Worm (Caenorhabditis elegans) whole organism, L4/young adult: ENCODE data around the gene ZK816.1.

Experiments used
- W03F9.2 ChIP-seq: fragments of 150-350 bp; optimal IDR thresholded peaks from 2 replicates; lab custom pipeline; 2014; ENCODE audit warnings: missing biosample characterization, missing genetic modification characterization
- dao-5 ChIP-seq: sonication (generic microtip); optimal IDR thresholded peaks from 2 replicates; lab custom pipeline; 2016; ENCODE audit warnings: missing genotype, missing genetic modification characterization, moderate library complexity, missing compliant biosample characterization
- him-1 ChIP-seq: sonication (generic microtip); optimal IDR thresholded peaks from 2 replicates; lab custom pipeline; 2016; ENCODE audit warnings: missing genotype, missing genetic modification reagents, missing genetic modification characterization, missing compliant biosample characterization

DNA sequence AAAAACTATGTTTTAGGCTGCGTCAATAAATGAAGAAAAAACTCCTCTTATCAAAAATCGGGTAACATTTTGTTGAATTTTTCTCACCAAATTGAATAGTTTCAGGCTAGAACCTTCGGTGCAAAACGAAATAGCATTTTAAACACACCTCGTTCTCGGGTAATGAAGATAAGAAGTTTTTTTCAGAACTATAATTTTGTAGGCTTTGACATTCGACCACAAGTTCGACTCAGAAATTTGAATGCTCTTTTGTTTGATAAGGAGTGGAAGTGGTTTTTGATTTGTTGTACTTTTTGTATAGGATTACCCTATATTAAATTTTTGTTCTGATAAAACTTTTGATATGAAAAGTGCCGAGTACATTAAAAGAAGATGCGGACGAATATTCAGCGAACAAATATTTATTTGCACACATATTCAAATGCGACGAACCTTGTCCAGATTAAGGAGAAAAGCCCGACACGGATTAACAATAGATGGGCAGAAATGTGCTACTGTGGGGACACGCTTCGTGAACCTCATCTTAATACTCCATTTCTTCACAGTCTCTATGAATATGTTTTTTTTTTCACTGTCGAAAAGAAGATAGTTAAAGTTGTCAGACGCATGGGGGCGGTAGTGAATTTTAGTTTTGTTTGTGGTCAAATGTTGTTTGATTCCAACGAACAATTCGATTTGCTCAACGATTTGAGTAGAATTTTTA lies 44.8 kb upstream of the ZK816.1 start:
- TF ChIP-seq him-1 (no peak), W03F9.2 (tag; lab: Kevin White, UChicago) (no peak), dao-5 (no peak)
